Worm (Caenorhabditis elegans): ENCODE results near the gene W02F12.4.

DNA sequence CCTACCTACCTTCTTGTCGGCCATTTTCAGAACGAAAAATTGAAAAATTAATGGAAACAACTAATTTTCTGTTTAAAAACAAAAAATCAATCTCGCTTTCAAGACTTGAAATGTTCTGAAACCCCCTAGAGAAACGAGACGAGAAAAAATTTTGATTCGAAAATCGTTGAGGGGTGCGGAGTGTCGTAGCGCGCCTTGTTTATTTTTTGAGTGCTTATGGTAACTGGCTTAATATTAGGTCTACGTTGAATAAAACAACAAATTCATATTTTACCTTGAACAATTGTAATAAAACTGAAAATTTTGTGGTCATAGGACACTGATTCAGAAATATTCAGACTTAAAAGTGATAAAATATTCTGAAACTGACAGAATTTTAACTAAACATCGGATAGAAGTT is 3.7 kb upstream of the W02F12.4 start, which contains the start of gene sna-1:
- no peak for TF ChIP-seq him-1 (tag; optimal IDR thresholded peaks at IDR 0.05)
- TF ChIP-seq W03F9.2 (tag; optimal IDR thresholded peaks at IDR 0.05), result no peak
- no peak for TF ChIP-seq dao-5 (tag; optimal IDR thresholded peaks at IDR 0.05)
